Fruit fly (Drosophila melanogaster) whole organism, embryonic: Measurements from ENCODE around the gene CG12951.

Experiments
- BEAF-32 ChIP-seq: fragments of 200-800 bp; sonication (Bioruptor generic); optimal IDR thresholded peaks from 3 replicates; lab custom pipeline; 2017; ENCODE audit warnings: missing biosample characterization, missing genetic modification characterization, mild to moderate bottlenecking, moderate library complexity, missing genetic modification reagents
- CG10321 ChIP-seq: fragments of 200-800 bp; sonication (Bioruptor generic); IDR thresholded peaks from 2 replicates; pipeline ENCODE4 v1.3.6; 2022; ENCODE audit warnings: missing biosample characterization, missing genetic modification characterization
- CG10366 ChIP-seq: fragments of 200-800 bp; sonication (Bioruptor generic); IDR thresholded peaks from 2 replicates; pipeline ENCODE4 v1.3.6; 2022; ENCODE audit warnings: missing biosample characterization, missing genetic modification characterization
- CG10959 ChIP-seq: fragments of 200-800 bp; sonication (Bioruptor generic); IDR thresholded peaks from 2 replicates; pipeline ENCODE4 v1.3.6; 2022; ENCODE audit warnings: missing biosample characterization, missing genetic modification characterization
- CG11695 ChIP-seq: fragments of 200-800 bp; sonication (Bioruptor generic); IDR thresholded peaks from 3 replicates; pipeline ENCODE4 v1.3.6; 2022; ENCODE audit warnings: missing biosample characterization, missing genetic modification characterization
- CG11696 ChIP-seq: fragments of 200-800 bp; sonication (Bioruptor generic); IDR thresholded peaks from 2 replicates; pipeline ENCODE4 v1.3.6; 2022; ENCODE audit warnings: missing biosample characterization, missing genetic modification characterization
- CG13296 ChIP-seq: fragments of 200-800 bp; sonication (Bioruptor generic); optimal IDR thresholded peaks from 3 replicates; lab custom pipeline; 2018; ENCODE audit warnings: missing biosample characterization, mild to moderate bottlenecking, missing genetic modification characterization
- CG14965 ChIP-seq: fragments of 200-800 bp; sonication (Bioruptor generic); optimal IDR thresholded peaks from 2 replicates; lab custom pipeline; 2016; ENCODE audit warnings: missing biosample characterization, missing genetic modification characterization, borderline replicate concordance
- CG18764 ChIP-seq: fragments of 200-800 bp; sonication (Bioruptor generic); optimal IDR thresholded peaks from 3 replicates; lab custom pipeline; 2016; ENCODE audit warnings: missing biosample characterization, missing genetic modification characterization
- CG30020 ChIP-seq: fragments of 200-800 bp; optimal IDR thresholded peaks from 2 replicates; lab custom pipeline; 2019; ENCODE audit warnings: missing biosample characterization, mild to moderate bottlenecking, missing genetic modification characterization, moderate library complexity
- CG32532 ChIP-seq: fragments of 200-800 bp; sonication (Bioruptor generic); IDR thresholded peaks from 2 replicates; pipeline ENCODE4 v1.3.6; 2022; ENCODE audit warnings: missing biosample characterization, missing genetic modification characterization
- CG3838 ChIP-seq: fragments of 200-800 bp; sonication (Bioruptor generic); optimal IDR thresholded peaks from 3 replicates; lab custom pipeline; 2016; ENCODE audit warnings: missing biosample characterization, missing genetic modification characterization
- CG4730 ChIP-seq: fragments of 200-800 bp; sonication (Bioruptor generic); IDR thresholded peaks from 2 replicates; pipeline ENCODE4 v1.3.6; 2022; ENCODE audit warnings: missing biosample characterization, missing genetic modification characterization
- CG5245 ChIP-seq: fragments of 200-800 bp; sonication (Bioruptor generic); optimal IDR thresholded peaks from 3 replicates; lab custom pipeline; 2016; ENCODE audit warnings: missing biosample characterization, missing genetic modification characterization
- CG5953 ChIP-seq: fragments of 200-800 bp; sonication (Bioruptor generic); IDR thresholded peaks from 2 replicates; pipeline ENCODE4 v1.3.6; 2022; ENCODE audit warnings: missing biosample characterization, missing genetic modification characterization
- CG6683 ChIP-seq: fragments of 200-800 bp; sonication (Bioruptor generic); optimal IDR thresholded peaks from 2 replicates; lab custom pipeline; 2017; ENCODE audit warnings: missing biosample characterization, mild to moderate bottlenecking, missing genetic modification characterization, missing genetic modification reagents
- CG7839 ChIP-seq: fragments of 200-800 bp; sonication (Bioruptor generic); optimal IDR thresholded peaks from 3 replicates; lab custom pipeline; 2018; ENCODE audit warnings: missing biosample characterization, mild to moderate bottlenecking, missing genetic modification characterization, moderate library complexity
- CG8388 ChIP-seq: fragments of 200-800 bp; sonication (Bioruptor generic); optimal IDR thresholded peaks from 2 replicates; lab custom pipeline; 2019; ENCODE audit warnings: missing biosample characterization, mild to moderate bottlenecking, missing genetic modification characterization, moderate library complexity
- CG8478 ChIP-seq: fragments of >200 bp; optimal IDR thresholded peaks from 2 replicates; lab custom pipeline; 2018
- CG8765 ChIP-seq: fragments of 200-800 bp; sonication (Bioruptor generic); IDR thresholded peaks from 2 replicates; pipeline ENCODE4 v1.3.6; 2022; ENCODE audit warnings: missing biosample characterization, missing genetic modification characterization
- CG8924 ChIP-seq: fragments of 200-800 bp; optimal IDR thresholded peaks from 3 replicates; lab custom pipeline; 2019; ENCODE audit warnings: missing biosample characterization, mild to moderate bottlenecking, missing genetic modification characterization, moderate library complexity
- CG9932 ChIP-seq: fragments of 200-800 bp; sonication (Bioruptor generic); IDR thresholded peaks from 2 replicates; pipeline ENCODE4 v1.3.6; 2022; ENCODE audit warnings: missing biosample characterization, missing genetic modification characterization
- CTCF ChIP-seq: fragments of 200-800 bp; sonication (Bioruptor generic); optimal IDR thresholded peaks from 2 replicates; lab custom pipeline; 2017; ENCODE audit warnings: missing biosample characterization, mild to moderate bottlenecking, missing genetic modification characterization, moderate library complexity
- CkIIα-i1 ChIP-seq: fragments of 200-800 bp; sonication (Bioruptor generic); IDR thresholded peaks from 2 replicates; pipeline ENCODE4 v1.3.6; 2022; ENCODE audit warnings: missing biosample characterization, missing genetic modification characterization
- D19A ChIP-seq: fragments of 200-800 bp; optimal IDR thresholded peaks from 3 replicates; lab custom pipeline; 2019; ENCODE audit warnings: missing biosample characterization, mild to moderate bottlenecking, missing genetic modification characterization, moderate library complexity
- Dfd ChIP-seq, 2 experiments: fragments of >200 bp; optimal IDR thresholded peaks; 2 replicates each; lab custom pipeline; 2017; ENCODE audit warnings: missing biosample characterization in 2 of 2, missing genetic modification characterization in 2 of 2
- HLH54F ChIP-seq: fragments of 200-800 bp; sonication (Bioruptor generic); optimal IDR thresholded peaks from 3 replicates; lab custom pipeline; 2016; ENCODE audit warnings: missing biosample characterization, missing genetic modification characterization
- Max ChIP-seq: fragments of 200-800 bp; sonication (Bioruptor generic); optimal IDR thresholded peaks from 2 replicates; lab custom pipeline; 2016; ENCODE audit warnings: missing biosample characterization, mild to moderate bottlenecking, missing genetic modification characterization
- Meics ChIP-seq: fragments of 200-800 bp; sonication (Bioruptor generic); optimal IDR thresholded peaks from 2 replicates; lab custom pipeline; 2017; ENCODE audit warnings: missing biosample characterization, mild to moderate bottlenecking, missing genetic modification characterization
- Mrtf ChIP-seq: fragments of 200-800 bp; sonication (Bioruptor generic); IDR thresholded peaks from 3 replicates; pipeline ENCODE4 v1.3.6; 2022; ENCODE audit warnings: missing biosample characterization, missing genetic modification characterization
- ac ChIP-seq: fragments of 200-800 bp; sonication (Bioruptor generic); optimal IDR thresholded peaks from 3 replicates; lab custom pipeline; 2017; ENCODE audit warnings: missing biosample characterization, mild to moderate bottlenecking, missing genetic modification characterization
- ato ChIP-seq: fragments of 200-800 bp; sonication (Bioruptor generic); IDR thresholded peaks from 2 replicates; pipeline ENCODE4 v1.3.6; 2022; ENCODE audit warnings: missing biosample characterization, missing genetic modification characterization; ENCODE audit not compliant: partially characterized antibody
- bcd ChIP-seq: fragments of 200-800 bp; sonication (Bioruptor generic); optimal IDR thresholded peaks from 2 replicates; lab custom pipeline; 2017; ENCODE audit warnings: missing biosample characterization, mild to moderate bottlenecking, missing genetic modification characterization
- chn ChIP-seq: fragments of 200-800 bp; sonication (Bioruptor generic); optimal IDR thresholded peaks from 2 replicates; lab custom pipeline; 2016; ENCODE audit warnings: missing biosample characterization, missing genetic modification characterization
- dan ChIP-seq: fragments of 200-800 bp; sonication (Bioruptor generic); IDR thresholded peaks from 2 replicates; pipeline ENCODE4 v1.3.6; 2022; ENCODE audit warnings: missing biosample characterization, missing genetic modification characterization
- dmrt11E ChIP-seq: fragments of 200-800 bp; sonication (Bioruptor generic); optimal IDR thresholded peaks from 3 replicates; lab custom pipeline; 2018; ENCODE audit warnings: missing biosample characterization, mild to moderate bottlenecking, missing genetic modification characterization, moderate library complexity
- esg ChIP-seq: fragments of 200-800 bp; sonication (Bioruptor generic); conservative IDR thresholded peaks from 2 replicates; pipeline ENCODE4 v1.3.6; 2022; ENCODE audit warnings: missing biosample characterization, missing genetic modification characterization
- eve ChIP-seq, 2 experiments: fragments of >200 bp; optimal IDR thresholded peaks; 2 replicates each; lab custom pipeline; 2017; ENCODE audit warnings: missing biosample characterization in 2 of 2, missing genetic modification characterization in 2 of 2
- gro ChIP-seq: fragments of 200-800 bp; sonication (Bioruptor generic); optimal IDR thresholded peaks from 2 replicates; lab custom pipeline; 2016; ENCODE audit warnings: missing biosample characterization, missing genetic modification characterization
- gsb-n ChIP-seq: fragments of 200-800 bp; sonication (Bioruptor generic); optimal IDR thresholded peaks from 3 replicates; lab custom pipeline; 2018; ENCODE audit warnings: missing biosample characterization, mild to moderate bottlenecking, missing genetic modification characterization
- hth ChIP-seq: fragments of >200 bp; optimal IDR thresholded peaks from 2 replicates; lab custom pipeline; 2017; ENCODE audit warnings: inconsistent platforms
- odd ChIP-seq: fragments of 200-800 bp; sonication (Bioruptor generic); optimal IDR thresholded peaks from 2 replicates; lab custom pipeline; 2017; ENCODE audit warnings: missing biosample characterization, mild to moderate bottlenecking, missing genetic modification characterization
- onecut ChIP-seq: fragments of 200-800 bp; sonication (Bioruptor generic); IDR thresholded peaks from 2 replicates; pipeline ENCODE4 v1.3.6; 2022; ENCODE audit warnings: missing biosample characterization, missing genetic modification characterization
- pros ChIP-seq: fragments of 200-800 bp; sonication (Bioruptor generic); optimal IDR thresholded peaks from 3 replicates; lab custom pipeline; 2019; ENCODE audit warnings: missing biosample characterization, mild to moderate bottlenecking, missing genetic modification characterization, moderate library complexity
- schlank ChIP-seq: fragments of 200-800 bp; sonication (Bioruptor generic); optimal IDR thresholded peaks from 2 replicates; lab custom pipeline; 2018; ENCODE audit warnings: missing biosample characterization, mild to moderate bottlenecking, missing genetic modification characterization
- slp2 ChIP-seq: fragments of 200-800 bp; sonication (Bioruptor generic); optimal IDR thresholded peaks from 2 replicates; lab custom pipeline; 2016; ENCODE audit warnings: missing biosample characterization, missing genetic modification characterization
- ssp ChIP-seq: fragments of 200-800 bp; sonication (Bioruptor generic); IDR thresholded peaks from 2 replicates; pipeline ENCODE4 v1.3.6; 2022; ENCODE audit warnings: missing biosample characterization, missing genetic modification characterization
- trh ChIP-seq: fragments of 200-800 bp; sonication (Bioruptor generic); optimal IDR thresholded peaks from 2 replicates; lab custom pipeline; 2016; ENCODE audit warnings: missing biosample characterization, missing genetic modification characterization
- twi ChIP-seq: fragments of 200-800 bp; optimal IDR thresholded peaks from 2 replicates; lab custom pipeline; 2019; ENCODE audit warnings: missing biosample characterization, mild to moderate bottlenecking, missing genetic modification characterization, moderate library complexity
- wdn ChIP-seq: fragments of 200-800 bp; sonication (Bioruptor generic); IDR thresholded peaks from 2 replicates; pipeline ENCODE4 v1.3.6; 2022; ENCODE audit warnings: missing biosample characterization, missing genetic modification characterization

CG12951 gene

DNA sequence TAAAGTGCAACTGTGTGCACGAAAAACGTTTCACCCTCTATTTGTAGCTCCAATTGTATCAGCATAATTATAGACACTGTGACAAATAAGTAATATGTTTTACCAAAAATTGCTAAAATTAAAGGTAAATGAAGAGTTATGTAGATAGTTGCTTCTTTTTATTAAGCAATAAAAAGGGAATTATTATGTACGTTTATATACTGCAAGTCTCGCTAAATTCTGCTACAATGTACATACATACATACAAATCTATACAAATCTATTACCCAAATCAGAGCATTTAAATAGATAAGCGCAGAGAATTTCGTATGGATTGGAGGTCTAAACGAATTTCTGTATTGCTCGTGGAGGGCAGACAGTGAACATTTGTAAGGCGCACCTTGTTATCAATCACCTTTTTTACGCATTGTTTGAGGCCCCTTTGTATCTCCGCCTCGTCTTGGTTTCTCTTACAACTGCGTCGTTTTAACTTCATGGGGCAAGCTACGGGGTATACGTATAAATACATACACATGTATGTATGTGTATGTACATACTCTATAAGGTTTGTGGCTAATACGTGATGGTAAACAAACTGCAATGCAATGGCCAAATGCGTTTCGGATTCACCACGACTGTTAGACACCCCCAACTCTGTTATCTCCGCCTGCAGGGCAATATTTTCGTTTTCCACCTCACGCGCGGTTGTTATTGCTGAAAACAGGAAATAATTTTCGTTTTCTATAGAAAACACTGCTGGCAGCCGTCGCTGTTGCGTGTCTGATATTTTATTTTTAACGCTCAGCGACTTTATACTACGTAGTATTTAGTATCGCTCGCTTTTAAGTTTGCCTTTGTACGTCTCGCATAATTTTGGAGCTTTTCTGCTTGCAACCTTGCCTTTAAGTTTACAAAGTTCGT is 9.3 kb upstream of the CG12951 start (continued):
- TF ChIP-seq CG11695 (GFP tag; lab: Robert Waterston, UW) (peak; percentile 44; the same call in 1 of the 3 replicates), odd (GFP tag; lab: Kevin White, UChicago) (peak; percentile 48), CG6683 (peak; percentile 23), CTCF (no peak), bcd (GFP tag; lab: Kevin White, UChicago) (peak; percentile 24), esg (0 out of 2 replicates have a peak, but pooled peaks have one; percentile 17), CG8388 (GFP tag; lab: Kevin White, UChicago) (peak; percentile 78), gsb-n (peak; percentile 80), D19A (peak; percentile 69), CG3838 (GFP tag; lab: Kevin White, UChicago) (no peak), CG10959 (GFP tag; lab: Robert Waterston, UW) (no peak), dmrt11E (peak; percentile 84), ac (no peak), Meics (GFP tag; lab: Kevin White, UChicago) (peak; percentile 43), trh (no peak), HLH54F (GFP tag; lab: Kevin White, UChicago) (no peak), CG10321 (GFP tag; lab: Robert Waterston, UW) (no peak), CG14965 (GFP tag; lab: Kevin White, UChicago) (no peak), chn (GFP tag; lab: Kevin White, UChicago) (peak; percentile 7), CkIIα-i1 (no peak), eve (GFP tag; optimal IDR thresholded peaks at IDR 0.05; lab: Kevin White, UChicago) (peak in 1 of 2 experiments; percentile 90), slp2 (GFP tag; lab: Kevin White, UChicago) (peak; percentile 14), Dfd (GFP tag; optimal IDR thresholded peaks at IDR 0.05; lab: Kevin White, UChicago) (no peak), CG4730 (GFP tag; lab: Robert Waterston, UW) (peak; percentile 21; the same call in 1 of the 2 replicates), CG5953 (GFP tag; lab: Robert Waterston, UW) (no peak), dan (no peak), twi (tag; lab: Kevin White, UChicago) (peak; percentile 48), hth (no peak), onecut (no peak), schlank (tag; lab: Kevin White, UChicago) (no peak), CG13296 (GFP tag; lab: Kevin White, UChicago) (no peak), CG8478 (lab: Kevin White, UChicago) (no peak), CG9932 (GFP tag; lab: Robert Waterston, UW) (no peak; the same call in 1 of the 2 replicates), CG10366 (0 out of 2 replicates have a peak, but pooled peaks have one; percentile 32), CG18764 (peak; percentile 14), CG11696 (GFP tag; lab: Robert Waterston, UW) (0 out of 2 replicates have a peak, but pooled peaks have one; percentile 7), CG32532 (peak; percentile 34; the same call in 1 of the 2 replicates), wdn (GFP tag; lab: Robert Waterston, UW) (no peak), CG8765 (no peak), CG8924 (peak; percentile 77), BEAF-32 (GFP tag; lab: Kevin White, UChicago) (no peak), gro (no peak), Mrtf (no peak), ato (GFP tag; lab: Robert Waterston, UW) (no peak), Max (GFP tag; lab: Kevin White, UChicago) (no peak), CG7839 (tag; lab: Kevin White, UChicago) (peak; percentile 77), ssp (GFP tag; lab: Robert Waterston, UW) (no peak; the same call in 1 of the 2 replicates), CG30020 (tag; lab: Kevin White, UChicago) (no peak), pros (GFP tag; lab: Kevin White, UChicago) (peak; percentile 60), CG5245 (GFP tag; lab: Kevin White, UChicago) (peak; percentile 8)
